Worm (Caenorhabditis elegans): ENCODE measurements around the gene C25D7.9.

DNA sequence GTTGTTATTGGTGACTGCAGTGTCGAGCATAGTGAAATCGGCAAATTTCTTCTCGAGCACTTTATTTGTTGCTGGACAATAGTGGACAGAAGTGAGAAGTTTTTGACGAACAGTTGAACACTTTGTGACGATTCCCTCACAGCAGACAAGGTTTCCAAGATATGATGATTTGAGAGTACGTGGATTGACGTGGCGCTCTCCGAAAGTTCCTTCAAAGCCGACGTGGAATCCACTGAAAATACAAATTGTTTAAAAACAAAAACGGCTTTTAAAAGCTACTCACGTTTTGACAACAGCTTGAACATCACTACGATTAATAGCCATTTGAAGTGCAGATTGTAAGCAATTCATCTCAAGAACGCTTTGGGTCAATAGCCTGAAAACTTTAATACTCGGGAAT lies 6.0 kb upstream of the C25D7.9 start:
- TF ChIP-seq skn-1 (tag; optimal IDR thresholded peaks at IDR 0.05), result no peak
- TF ChIP-seq ztf-11 (tag; optimal IDR thresholded peaks at IDR 0.05), result no peak
- TF ChIP-seq nhr-25 (tag; optimal IDR thresholded peaks at IDR 0.05), result no peak
- TF ChIP-seq alr-1 (tag; optimal IDR thresholded peaks at IDR 0.05), result no peak
- no peak for TF ChIP-seq ceh-82 (tag; optimal IDR thresholded peaks at IDR 0.05)
- TF ChIP-seq nhr-77 (tag; optimal IDR thresholded peaks at IDR 0.05), result no peak
- no peak for TF ChIP-seq snpc-4 (tag; optimal IDR thresholded peaks at IDR 0.05)
- TF ChIP-seq unc-62 (GFP tag; optimal IDR thresholded peaks at IDR 0.05), result no peak
